Fruit fly (Drosophila melanogaster) whole organism, prepupa: ENCODE measurements around the gene CG14401.

Experiments
- Blimp-1 ChIP-seq: fragments of 200-800 bp; sonication (Bioruptor generic); optimal IDR thresholded peaks from 3 replicates; lab custom pipeline; 2017; ENCODE audit warnings: missing biosample characterization, missing genetic modification characterization, mild to moderate bottlenecking, moderate library complexity, missing genetic modification reagents
- CG11294 ChIP-seq: fragments of 200-800 bp; sonication (Bioruptor generic); IDR thresholded peaks from 2 replicates; pipeline ENCODE4 v1.3.6; 2022; ENCODE audit warnings: missing biosample characterization, missing genetic modification characterization
- CG11902 ChIP-seq: fragments of 200-800 bp; sonication (Bioruptor generic); optimal IDR thresholded peaks from 3 replicates; lab custom pipeline; 2016; ENCODE audit warnings: missing biosample characterization, missing genetic modification characterization
- CG32006 ChIP-seq: fragments of 200-800 bp; sonication (Bioruptor generic); optimal IDR thresholded peaks from 3 replicates; lab custom pipeline; 2017; ENCODE audit warnings: missing biosample characterization, mild to moderate bottlenecking, missing genetic modification characterization
- CG3919 ChIP-seq: fragments of 200-800 bp; sonication (Bioruptor generic); optimal IDR thresholded peaks from 3 replicates; lab custom pipeline; 2016; ENCODE audit warnings: missing biosample characterization, missing genetic modification characterization
- CG4318 ChIP-seq: fragments of 200-800 bp; sonication (Bioruptor generic); optimal IDR thresholded peaks from 3 replicates; lab custom pipeline; 2017; ENCODE audit warnings: missing biosample characterization, mild to moderate bottlenecking, missing genetic modification characterization
- Hr4 ChIP-seq: fragments of 200-800 bp; sonication (Bioruptor generic); optimal IDR thresholded peaks from 3 replicates; lab custom pipeline; 2016; ENCODE audit warnings: missing biosample characterization, missing genetic modification characterization

DNA sequence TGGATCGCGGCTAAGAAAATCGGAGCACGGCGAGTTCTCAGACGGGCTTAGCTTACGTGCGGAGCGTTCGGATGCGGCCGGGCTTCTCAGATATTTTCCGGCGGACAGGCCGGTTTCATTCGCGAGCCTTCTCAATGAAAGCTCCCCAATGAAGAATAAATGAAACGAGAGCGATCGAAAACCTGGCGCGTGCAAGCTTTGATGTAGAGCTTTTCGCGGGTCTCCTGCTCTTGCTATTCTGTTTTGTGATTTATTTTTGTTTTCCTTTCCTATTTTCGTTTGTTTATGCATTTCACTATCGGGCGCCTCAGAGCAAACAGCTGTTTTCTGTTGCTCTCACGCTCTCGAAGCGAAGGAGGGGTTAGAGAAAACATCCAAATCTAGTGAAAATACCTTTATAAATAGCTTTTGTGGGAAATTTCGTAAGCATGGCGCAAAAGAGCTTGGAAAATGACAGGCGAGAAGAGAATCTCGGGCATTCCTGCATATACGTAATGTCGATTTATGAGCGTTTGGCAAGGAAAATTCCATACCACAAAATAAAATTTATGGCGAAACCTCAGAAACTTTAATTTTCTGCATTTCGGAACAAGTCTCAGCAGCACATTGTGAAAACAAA, 16.3 kb downstream of the CG14401 start:
- TF ChIP-seq CG32006 (GFP tag; lab: Kevin White, UChicago): no peak
- no peak for TF ChIP-seq CG11902
- no peak for TF ChIP-seq CG4318 (GFP tag; lab: Kevin White, UChicago)
- TF ChIP-seq CG3919 (GFP tag; lab: Kevin White, UChicago): no peak
- TF ChIP-seq Blimp-1 (GFP tag; lab: Kevin White, UChicago): no peak
- no peak for TF ChIP-seq CG11294 (GFP tag; lab: Robert Waterston, UW)
- TF ChIP-seq Hr4 (GFP tag; lab: Kevin White, UChicago): no peak
